Fruit fly (Drosophila melanogaster): ENCODE measurements around the gene Ugalt.

Gene Ugalt

DNA sequence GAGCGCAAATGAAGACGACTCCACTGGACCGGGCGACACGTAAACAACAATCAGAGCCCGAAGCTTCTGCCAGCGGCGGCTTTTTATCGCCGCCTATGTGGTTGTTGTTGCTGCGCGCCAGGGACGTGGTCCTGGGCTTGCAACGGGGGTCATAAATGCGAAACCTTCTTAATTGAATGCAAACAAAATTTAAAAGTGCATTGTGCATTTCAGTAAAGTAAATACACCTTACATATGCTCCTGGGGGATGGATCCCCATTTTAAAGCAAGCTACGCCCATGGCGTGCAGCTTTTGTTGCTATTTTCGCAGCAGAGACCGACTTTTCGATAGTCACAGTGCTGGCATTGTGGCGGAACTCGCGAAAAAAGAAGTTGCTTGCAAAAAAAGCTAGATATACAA is at the start of gene Ugalt (continued):
- TF ChIP-seq CG18011 (GFP tag; optimal IDR thresholded peaks at IDR 0.05) (peak; percentile 95), oc (tag; optimal IDR thresholded peaks at IDR 0.05) (peak; percentile 100), crp (GFP tag; optimal IDR thresholded peaks at IDR 0.05) (peak; percentile 63 to 84), dysf (GFP tag; IDR thresholded peaks at IDR 0.05) (peak; percentile 100), CG16863 (GFP tag; optimal IDR thresholded peaks at IDR 0.05) (peak; percentile 100), sqz (GFP tag; optimal IDR thresholded peaks at IDR 0.05) (peak; percentile 100), gem (tag; optimal IDR thresholded peaks at IDR 0.05) (peak; percentile 100), CG14667 (GFP tag; IDR thresholded peaks at IDR 0.05) (peak; percentile 100), CG10959 (GFP tag; IDR thresholded peaks at IDR 0.05) (peak; percentile 100), CG15073 (GFP tag; optimal IDR thresholded peaks at IDR 0.05) (peak; percentile 96), da (GFP tag; optimal IDR thresholded peaks at IDR 0.05) (peak; percentile 100), amos (GFP tag; IDR thresholded peaks at IDR 0.05; ENCODE audit: partially characterized antibody) (peak; percentile 36; the same call in 1 of the 2 replicates), nmo (GFP tag; optimal IDR thresholded peaks at IDR 0.05) (peak; percentile 100), CG17829 (tag; optimal IDR thresholded peaks at IDR 0.05) (peak; percentile 100), bigmax (GFP tag; optimal IDR thresholded peaks at IDR 0.05) (peak; percentile 94), hbn (GFP tag; IDR thresholded peaks at IDR 0.05; ENCODE audit: partially characterized antibody) (no peak), CG12219 (GFP tag; optimal IDR thresholded peaks at IDR 0.05) (peak; percentile 100), NC2β (GFP tag; optimal IDR thresholded peaks at IDR 0.05) (peak; percentile 100), CG6765 (GFP tag; optimal IDR thresholded peaks at IDR 0.05) (peak; percentile 100), Hey (tag; optimal IDR thresholded peaks at IDR 0.05) (peak; percentile 100), CG7271 (tag; optimal IDR thresholded peaks at IDR 0.05) (peak; percentile 100), CG12155 (GFP tag; optimal IDR thresholded peaks at IDR 0.05) (peak; percentile 100), CG8388 (GFP tag; optimal IDR thresholded peaks at IDR 0.05) (peak; percentile 100), CG2678 (tag; optimal IDR thresholded peaks at IDR 0.05) (peak; percentile 100), B-H1 (GFP tag; IDR thresholded peaks at IDR 0.05) (peak; percentile 100), Dref (GFP tag; IDR thresholded peaks at IDR 0.05) (peak; percentile 70), luna (GFP tag; optimal IDR thresholded peaks at IDR 0.05) (peak; percentile 100), CG3838 (GFP tag; optimal IDR thresholded peaks at IDR 0.05) (peak; percentile 100), Hr39 (optimal IDR thresholded peaks at IDR 0.05) (no peak), CG7357 (GFP tag; IDR thresholded peaks at IDR 0.05) (peak; percentile 100), Camta (GFP tag; optimal IDR thresholded peaks at IDR 0.05) (peak; percentile 100), scrt (GFP tag; optimal IDR thresholded peaks at IDR 0.05) (peak; percentile 100), CG2202 (tag; optimal IDR thresholded peaks at IDR 0.05) (peak; percentile 100), CG30020 (tag; optimal IDR thresholded peaks at IDR 0.05) (peak; percentile 94), ewg (GFP tag; optimal IDR thresholded peaks at IDR 0.05) (peak; percentile 100), Fer2 (tag; optimal IDR thresholded peaks at IDR 0.05) (peak; percentile 100), sisA (GFP tag; IDR thresholded peaks at IDR 0.05) (peak; percentile 100), tna (GFP tag; IDR thresholded peaks at IDR 0.05; ENCODE audit: partially characterized antibody) (no peak), BtbVII (GFP tag; optimal IDR thresholded peaks at IDR 0.05) (peak; percentile 100), ttk (GFP tag; IDR thresholded peaks at IDR 0.05) (peak; percentile 100), unc-4 (GFP tag; IDR thresholded peaks at IDR 0.05; ENCODE audit: partially characterized antibody) (peak; percentile 54; the same call in 1 of the 2 replicates), jumu (GFP tag; optimal IDR thresholded peaks at IDR 0.05) (peak; percentile 100), tll (GFP tag; optimal IDR thresholded peaks at IDR 0.05) (peak in 1 of 2 experiments; percentile 95), CG32767 (GFP tag; IDR thresholded peaks at IDR 0.05) (peak; percentile 100), CG10565 (GFP tag; optimal IDR thresholded peaks at IDR 0.05) (peak; percentile 100), mam (GFP tag; optimal IDR thresholded peaks at IDR 0.05) (peak; percentile 100), lmd (GFP tag; IDR thresholded peaks at IDR 0.05) (peak; percentile 100), Sry-δ (GFP tag; optimal IDR thresholded peaks at IDR 0.05) (peak; percentile 94), Lim3 (GFP tag; IDR thresholded peaks at IDR 0.05) (peak; percentile 100), B-H2 (GFP tag; optimal IDR thresholded peaks at IDR 0.05) (peak; percentile 99)

Data from whole organism, embryonic.